Worm (Caenorhabditis elegans): ENCODE data around the gene asp-12.

ce11 chrV:8271395-8271794, 2.4 kb downstream of the asp-12 start:
- TF ChIP-seq him-1 (tag; optimal IDR thresholded peaks at IDR 0.05) (no peak), dao-5 (tag; optimal IDR thresholded peaks at IDR 0.05) (no peak), W03F9.2 (tag; optimal IDR thresholded peaks at IDR 0.05) (no peak)

Data from whole organism, L4/young adult.